Fruit fly (Drosophila melanogaster): ENCODE data around the gene Sfp26Ad.
A peak's percentile ranks its signal among the peaks of the same experiment; 100 is the strongest.

Sfp26Ad gene

dm6 chr2L:5947504-5947903, 4.4 kb upstream of the Sfp26Ad start:
- TF ChIP-seq toe (GFP tag; optimal IDR thresholded peaks at IDR 0.05): no peak
- TF ChIP-seq kay (GFP tag; ENCODE audit: borderline replicate concordance): peak; percentile 96
- no peak for TF ChIP-seq ovo (GFP tag; optimal IDR thresholded peaks at IDR 0.05)

dm6 chr2L:5946728-5947127, 3.6 kb upstream of the Sfp26Ad start:
- TF ChIP-seq Crg-1 (GFP tag; optimal IDR thresholded peaks at IDR 0.05): peak; percentile 52
- TF ChIP-seq Mnt (GFP tag; optimal IDR thresholded peaks at IDR 0.05): no peak
- TF ChIP-seq tj (GFP tag; optimal IDR thresholded peaks at IDR 0.05): no peak
- TF ChIP-seq CG14711 (tag; optimal IDR thresholded peaks at IDR 0.05): peak; percentile 20
- TF ChIP-seq CG5204 (GFP tag; optimal IDR thresholded peaks at IDR 0.05): no peak
- TF ChIP-seq cnc (optimal IDR thresholded peaks at IDR 0.05): no peak
- TF ChIP-seq CG1620 (GFP tag; optimal IDR thresholded peaks at IDR 0.05): no peak
- TF ChIP-seq cic (GFP tag; optimal IDR thresholded peaks at IDR 0.05): peak; percentile 68
- TF ChIP-seq CG7101 (tag; optimal IDR thresholded peaks at IDR 0.05): peak; percentile 35
- peak; percentile 43 for TF ChIP-seq CG33017 (tag; optimal IDR thresholded peaks at IDR 0.05)
- no peak for TF ChIP-seq Hr96 (GFP tag; optimal IDR thresholded peaks at IDR 0.05)
- no peak for TF ChIP-seq Clk (GFP tag; optimal IDR thresholded peaks at IDR 0.05)
- no peak for TF ChIP-seq toe (GFP tag; optimal IDR thresholded peaks at IDR 0.05)
- TF ChIP-seq kay (GFP tag; ENCODE audit: borderline replicate concordance): peak; percentile 65
- peak; percentile 41 for TF ChIP-seq ovo (GFP tag; optimal IDR thresholded peaks at IDR 0.05)
- TF ChIP-seq CG12768 (GFP tag; optimal IDR thresholded peaks at IDR 0.05): peak; percentile 12
- TF ChIP-seq CG11617 (GFP tag; optimal IDR thresholded peaks at IDR 0.05): peak; percentile 4
- no peak for TF ChIP-seq pad (GFP tag; optimal IDR thresholded peaks at IDR 0.05)
- peak; percentile 8 for TF ChIP-seq bab1 (GFP tag; optimal IDR thresholded peaks at IDR 0.05)
- peak; percentile 15 for TF ChIP-seq CG7045 (GFP tag; optimal IDR thresholded peaks at IDR 0.05)

DNA sequence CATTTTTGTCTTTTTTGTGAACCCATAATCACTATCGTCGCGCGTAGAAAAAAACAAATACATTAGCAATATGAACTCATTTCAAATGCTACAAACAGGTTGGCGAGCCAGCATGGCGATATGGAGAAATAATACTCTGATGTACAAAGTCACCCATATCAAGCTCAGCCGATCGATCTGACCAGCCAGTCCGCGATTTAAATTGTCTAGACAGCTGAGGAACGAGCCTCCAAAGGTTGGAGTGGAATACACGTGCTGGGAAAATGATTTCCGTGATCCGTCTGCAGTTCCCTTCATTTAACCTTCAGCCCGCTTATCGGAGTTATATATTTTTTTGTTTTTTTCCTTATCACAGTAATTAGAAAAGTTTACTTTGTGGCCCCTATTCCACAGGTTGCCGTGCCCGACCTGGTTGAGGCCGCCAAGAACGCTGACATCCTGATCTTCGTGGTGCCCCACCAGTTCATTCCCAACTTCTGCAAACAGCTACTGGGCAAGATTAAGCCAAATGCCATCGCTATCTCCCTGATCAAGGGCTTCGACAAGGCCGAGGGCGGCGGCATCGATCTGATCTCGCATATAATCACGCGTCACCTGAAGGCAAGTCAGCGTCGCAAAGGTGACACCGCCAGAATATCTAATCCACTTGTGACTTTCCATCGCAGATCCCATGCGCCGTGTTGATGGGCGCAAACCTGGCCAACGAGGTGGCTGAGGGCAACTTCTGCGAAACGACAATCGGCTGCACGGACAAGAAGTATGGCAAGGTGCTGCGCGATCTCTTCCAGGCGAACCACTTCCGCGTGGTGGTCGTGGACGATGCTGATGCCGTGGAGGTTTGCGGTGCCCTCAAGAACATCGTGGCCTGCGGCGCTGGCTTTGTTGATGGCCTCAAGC, 2.8 kb upstream of the Sfp26Ad start:
- TF ChIP-seq pad (GFP tag; optimal IDR thresholded peaks at IDR 0.05) (no peak), Mnt (GFP tag; optimal IDR thresholded peaks at IDR 0.05) (peak; percentile 33), cic (GFP tag; optimal IDR thresholded peaks at IDR 0.05) (peak; percentile 61), CG7101 (tag; optimal IDR thresholded peaks at IDR 0.05) (no peak), CG7045 (GFP tag; optimal IDR thresholded peaks at IDR 0.05) (no peak), bab1 (GFP tag; optimal IDR thresholded peaks at IDR 0.05) (peak; percentile 12), kay (GFP tag; ENCODE audit: borderline replicate concordance) (peak; percentile 97)

DNA sequence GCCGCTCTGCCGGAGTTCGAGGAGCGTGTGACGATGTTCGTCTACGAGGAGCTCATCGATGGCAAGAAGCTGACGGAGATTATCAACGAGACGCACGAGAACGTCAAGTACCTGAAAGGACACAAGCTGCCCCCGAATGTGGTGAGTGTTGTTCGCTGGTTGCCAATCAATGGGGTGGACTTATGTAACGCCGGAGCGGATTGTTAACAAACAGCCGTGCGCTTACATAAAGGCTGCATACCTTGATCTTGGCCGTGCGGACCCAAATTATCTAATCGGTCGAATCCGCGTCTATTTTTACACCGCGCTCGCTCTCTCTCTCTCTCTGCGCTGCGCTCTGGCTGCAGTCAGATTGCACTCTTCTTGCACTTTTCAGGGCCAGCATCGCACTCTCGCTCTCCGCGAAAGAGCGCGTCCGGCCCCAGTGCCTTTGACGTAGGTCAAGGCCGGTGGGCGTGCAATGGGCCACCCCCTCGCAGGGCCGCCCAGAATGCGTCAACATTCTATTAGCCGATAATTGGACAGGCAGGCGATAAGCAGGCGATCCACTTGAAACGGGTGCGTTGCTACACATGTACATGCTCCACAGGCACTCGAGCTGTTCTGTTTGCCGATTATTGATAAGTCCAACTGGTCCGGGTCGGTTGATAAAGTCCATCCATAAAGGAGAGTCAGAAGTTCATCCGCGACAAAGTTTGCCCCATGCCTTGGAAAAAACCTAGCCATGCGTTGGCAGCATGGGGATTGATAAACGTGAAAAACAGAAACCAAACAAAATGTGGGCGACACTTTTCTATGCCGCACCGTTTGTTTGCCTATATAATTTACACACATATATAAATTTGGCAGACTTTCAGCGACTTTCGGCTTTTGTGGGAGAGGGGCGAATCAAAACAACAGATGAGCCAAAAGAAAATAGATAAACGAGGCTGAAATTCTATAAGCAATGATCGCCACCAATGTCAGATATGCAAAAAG, 1.5 kb upstream of the Sfp26Ad start:
- TF ChIP-seq CG5204 (GFP tag; optimal IDR thresholded peaks at IDR 0.05) (no peak), CG7045 (GFP tag; optimal IDR thresholded peaks at IDR 0.05) (peak; percentile 3), cnc (optimal IDR thresholded peaks at IDR 0.05) (no peak), Mnt (GFP tag; optimal IDR thresholded peaks at IDR 0.05) (peak; percentile 40), tj (GFP tag; optimal IDR thresholded peaks at IDR 0.05) (no peak), Clk (GFP tag; optimal IDR thresholded peaks at IDR 0.05) (no peak), toe (GFP tag; optimal IDR thresholded peaks at IDR 0.05) (no peak), bab1 (GFP tag; optimal IDR thresholded peaks at IDR 0.05) (peak; percentile 12), cic (GFP tag; optimal IDR thresholded peaks at IDR 0.05) (peak; percentile 79), Hr96 (GFP tag; optimal IDR thresholded peaks at IDR 0.05) (peak; percentile 58)

DNA sequence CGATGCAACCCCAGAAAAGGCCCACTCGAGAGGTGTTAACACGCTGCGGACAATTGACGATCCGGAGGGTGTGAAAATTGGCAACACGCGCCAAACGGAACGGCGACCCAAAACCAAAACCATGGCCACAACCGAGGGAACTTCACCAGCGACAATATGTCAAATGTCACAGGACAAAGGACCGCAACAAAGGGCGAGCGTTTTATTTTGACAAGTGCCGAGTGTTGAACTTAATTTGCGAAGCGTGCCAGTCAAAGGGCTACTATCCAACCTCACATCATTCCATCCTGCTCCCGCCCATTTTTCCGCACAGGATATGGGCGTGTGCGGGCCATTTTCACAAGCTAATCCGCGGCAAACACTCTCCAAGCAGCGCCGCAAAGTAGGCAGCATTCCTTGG, 15.7 kb downstream of the Sfp26Ad start:
- TF ChIP-seq cnc (optimal IDR thresholded peaks at IDR 0.05) (no peak), Clk (GFP tag; optimal IDR thresholded peaks at IDR 0.05) (no peak), CG7045 (GFP tag; optimal IDR thresholded peaks at IDR 0.05) (no peak), CG12768 (GFP tag; optimal IDR thresholded peaks at IDR 0.05) (no peak), CG7101 (tag; optimal IDR thresholded peaks at IDR 0.05) (no peak), toe (GFP tag; optimal IDR thresholded peaks at IDR 0.05) (no peak), Hr96 (GFP tag; optimal IDR thresholded peaks at IDR 0.05) (no peak), Crg-1 (GFP tag; optimal IDR thresholded peaks at IDR 0.05) (no peak), cic (GFP tag; optimal IDR thresholded peaks at IDR 0.05) (no peak), pad (GFP tag; optimal IDR thresholded peaks at IDR 0.05) (no peak)

dm6 chr2L:5925637-5926036, 17.5 kb downstream of the Sfp26Ad start, which contains the start of gene dsf:
dsf (plus strand) TSS chr2L:5925937.
- TF ChIP-seq CG11617 (GFP tag; optimal IDR thresholded peaks at IDR 0.05): no peak
- no peak for TF ChIP-seq CG12768 (GFP tag; optimal IDR thresholded peaks at IDR 0.05)
